Worm (Caenorhabditis elegans) whole organism, late embryonic: ENCODE results near the gene vps-16.
A peak's percentile ranks its signal among the peaks of the same experiment; 100 is the strongest.

Source experiments
- C38D4.7 ChIP-seq: fragments of 200-800 bp; sonication (Bioruptor generic); optimal IDR thresholded peaks from 2 replicates; lab custom pipeline; 2018; ENCODE audit warnings: mild to moderate bottlenecking, missing genetic modification characterization, moderate library complexity, missing compliant biosample characterization
- K02D7.2 ChIP-seq: sonication (generic microtip); optimal IDR thresholded peaks from 2 replicates; lab custom pipeline; 2017; ENCODE audit warnings: mild to moderate bottlenecking, missing genetic modification characterization, missing compliant biosample characterization
- K09A11.1 ChIP-seq: sonication (generic microtip); optimal IDR thresholded peaks from 2 replicates; lab custom pipeline; 2017; ENCODE audit warnings: antibody characterized with exemption, mild to moderate bottlenecking, missing genetic modification characterization, missing compliant biosample characterization; ENCODE audit not compliant: insufficient read depth
- Y22D7AL.16 ChIP-seq: sonication (generic microtip); optimal IDR thresholded peaks from 2 replicates; lab custom pipeline; 2016; ENCODE audit warnings: missing genetic modification characterization, missing compliant biosample characterization
- ceh-19 ChIP-seq: fragments of 200-800 bp; sonication (Bioruptor generic); optimal IDR thresholded peaks from 2 replicates; lab custom pipeline; 2018; ENCODE audit warnings: mild to moderate bottlenecking, missing genetic modification characterization, missing compliant biosample characterization
- ceh-24 ChIP-seq: sonication (generic microtip); optimal IDR thresholded peaks from 2 replicates; lab custom pipeline; 2016; ENCODE audit warnings: mild to moderate bottlenecking, missing genetic modification characterization, missing compliant biosample characterization
- ceh-30 ChIP-seq: fragments of 150-350 bp; optimal IDR thresholded peaks from 2 replicates; lab custom pipeline; 2014; ENCODE audit warnings: missing biosample characterization, missing genetic modification characterization
- ceh-31 ChIP-seq: sonication (generic microtip); optimal IDR thresholded peaks from 2 replicates; lab custom pipeline; 2016; ENCODE audit warnings: missing genetic modification characterization, missing compliant biosample characterization
- ceh-9 ChIP-seq: sonication (generic microtip); optimal IDR thresholded peaks from 2 replicates; lab custom pipeline; 2016; ENCODE audit warnings: mild to moderate bottlenecking, missing genetic modification characterization, inconsistent platforms, missing compliant biosample characterization
- dmd-4 ChIP-seq: sonication (generic microtip); optimal IDR thresholded peaks from 2 replicates; lab custom pipeline; 2016; ENCODE audit warnings: borderline replicate concordance, missing genetic modification characterization, missing compliant biosample characterization
- dve-1 ChIP-seq: sonication (generic microtip); optimal IDR thresholded peaks from 2 replicates; lab custom pipeline; 2017; ENCODE audit warnings: antibody characterized with exemption, mild to moderate bottlenecking, missing genetic modification characterization, missing compliant biosample characterization
- elt-2 ChIP-seq: sonication (generic microtip); optimal IDR thresholded peaks from 2 replicates; lab custom pipeline; 2016; ENCODE audit warnings: missing genetic modification reagents, missing genetic modification characterization, missing compliant biosample characterization
- elt-4 ChIP-seq: sonication (generic microtip); optimal IDR thresholded peaks from 2 replicates; lab custom pipeline; 2016; ENCODE audit warnings: missing genetic modification characterization, missing compliant biosample characterization
- ets-4 ChIP-seq: sonication (generic microtip); optimal IDR thresholded peaks from 2 replicates; lab custom pipeline; 2016; ENCODE audit warnings: missing genetic modification characterization, missing compliant biosample characterization
- fax-1 ChIP-seq: sonication (generic microtip); optimal IDR thresholded peaks from 2 replicates; lab custom pipeline; 2016; ENCODE audit warnings: missing genotype, missing genetic modification characterization, missing compliant biosample characterization
- hlh-15 ChIP-seq: sonication (generic microtip); optimal IDR thresholded peaks from 2 replicates; lab custom pipeline; 2016; ENCODE audit warnings: missing genetic modification characterization, missing compliant biosample characterization
- hlh-6 ChIP-seq: sonication (generic microtip); optimal IDR thresholded peaks from 2 replicates; lab custom pipeline; 2016; ENCODE audit warnings: missing genotype, missing genetic modification characterization, missing compliant biosample characterization
- lim-6 ChIP-seq: sonication (generic microtip); optimal IDR thresholded peaks from 2 replicates; lab custom pipeline; 2016; ENCODE audit warnings: missing genetic modification characterization, missing compliant biosample characterization
- lin-11 ChIP-seq: fragments of 200-800 bp; sonication (Bioruptor generic); optimal IDR thresholded peaks from 2 replicates; lab custom pipeline; 2018; ENCODE audit warnings: mild to moderate bottlenecking, missing genetic modification characterization, missing compliant biosample characterization
- madf-2 ChIP-seq: sonication (generic microtip); optimal IDR thresholded peaks from 2 replicates; lab custom pipeline; 2017; ENCODE audit warnings: missing genetic modification characterization, missing compliant biosample characterization
- nfya-1 ChIP-seq: sonication (generic microtip); optimal IDR thresholded peaks from 2 replicates; lab custom pipeline; 2017; ENCODE audit warnings: missing genetic modification characterization, mild to moderate bottlenecking, missing compliant biosample characterization, antibody characterized with exemption, moderate library complexity
- nhr-11 ChIP-seq: fragments of 150-350 bp; optimal IDR thresholded peaks from 2 replicates; lab custom pipeline; 2014; ENCODE audit warnings: missing biosample characterization, missing genetic modification characterization
- nhr-232 ChIP-seq: sonication (generic microtip); optimal IDR thresholded peaks from 2 replicates; lab custom pipeline; 2016; ENCODE audit warnings: missing genetic modification characterization, missing compliant biosample characterization
- npax-4 ChIP-seq: sonication (generic microtip); optimal IDR thresholded peaks from 2 replicates; lab custom pipeline; 2016; ENCODE audit warnings: missing genetic modification characterization, missing compliant biosample characterization
- odd-2 ChIP-seq: sonication (generic microtip); optimal IDR thresholded peaks from 2 replicates; lab custom pipeline; 2017; ENCODE audit warnings: antibody characterized with exemption, mild to moderate bottlenecking, missing genetic modification characterization, missing compliant biosample characterization
- pag-3 ChIP-seq: sonication (generic microtip); optimal IDR thresholded peaks from 2 replicates; lab custom pipeline; 2016; ENCODE audit warnings: missing compliant biosample characterization, missing genetic modification characterization, borderline replicate concordance
- pax-1 ChIP-seq: fragments of 150-350 bp; optimal IDR thresholded peaks from 2 replicates; lab custom pipeline; 2014; ENCODE audit warnings: missing biosample characterization, missing genetic modification characterization
- pha-2 ChIP-seq: sonication (generic microtip); optimal IDR thresholded peaks from 2 replicates; lab custom pipeline; 2017; ENCODE audit warnings: mild to moderate bottlenecking, missing genetic modification characterization, missing compliant biosample characterization
- ref-2 ChIP-seq: sonication (generic microtip); optimal IDR thresholded peaks from 2 replicates; lab custom pipeline; 2016; ENCODE audit warnings: missing genetic modification characterization, missing compliant biosample characterization
- sdc-2 ChIP-seq: sonication (generic microtip); optimal IDR thresholded peaks from 2 replicates; lab custom pipeline; 2016; ENCODE audit warnings: missing genotype, missing genetic modification characterization, missing compliant biosample characterization
- sox-2 ChIP-seq: fragments of 200-800 bp; sonication (Bioruptor generic); IDR thresholded peaks from 2 replicates; pipeline ENCODE4 v1.3.6; 2022; ENCODE audit warnings: missing genetic modification reagents, missing genetic modification characterization, missing compliant biosample characterization
- syd-9 ChIP-seq: sonication (generic microtip); optimal IDR thresholded peaks from 2 replicates; lab custom pipeline; 2016; ENCODE audit warnings: mild to moderate bottlenecking, missing genetic modification characterization, moderate library complexity, missing compliant biosample characterization
- tbx-2 ChIP-seq: sonication (generic microtip); optimal IDR thresholded peaks from 2 replicates; lab custom pipeline; 2016; ENCODE audit warnings: missing genetic modification characterization, missing compliant biosample characterization
- tbx-7 ChIP-seq: sonication (generic microtip); optimal IDR thresholded peaks from 2 replicates; lab custom pipeline; 2016; ENCODE audit warnings: missing genotype, missing genetic modification characterization, missing compliant biosample characterization
- ttx-3 ChIP-seq: sonication (generic microtip); optimal IDR thresholded peaks from 2 replicates; lab custom pipeline; 2016; ENCODE audit warnings: missing genetic modification reagents, missing genetic modification characterization, missing compliant biosample characterization
- zip-5 ChIP-seq: sonication (generic microtip); optimal IDR thresholded peaks from 2 replicates; lab custom pipeline; 2016; ENCODE audit warnings: missing genetic modification characterization, missing compliant biosample characterization

Gene vps-16

ce11 chrIII:6432939-6433338, at the start of gene vps-16:
TSS of gene vps-16 (plus strand) at chrIII:6433239.
- TF ChIP-seq ceh-30: no peak

DNA sequence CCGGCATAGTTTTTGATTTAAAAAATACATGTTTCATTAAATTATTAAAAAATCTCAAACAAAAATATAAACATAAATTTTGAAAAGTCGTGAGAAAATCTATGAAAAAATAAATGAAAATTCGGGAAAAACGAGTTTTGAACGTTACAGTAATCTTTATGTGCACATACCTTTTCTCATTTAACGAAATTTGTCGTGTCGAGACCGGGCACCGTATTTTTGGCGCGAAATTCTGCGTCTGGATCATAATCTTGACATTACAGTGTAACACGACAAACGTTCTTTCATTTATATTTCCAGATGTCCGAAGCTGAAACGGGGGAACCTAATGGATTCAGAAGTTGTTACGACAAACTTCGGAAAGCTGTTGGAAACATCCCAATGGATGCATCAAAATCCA, 43.5 kb upstream of the vps-16 start, which contains the start of gene C16A3.2:
C16A3.2 (plus strand) TSS at position 301 of the 400 bp plus-strand sequence.
- TF ChIP-seq ceh-9 (tag; lab: Kevin White, UChicago) (no peak), K09A11.1 (no peak), K02D7.2 (tag; lab: Kevin White, UChicago) (no peak), sdc-2 (tag; lab: Kevin White, UChicago) (no peak), nhr-11 (no peak), hlh-15 (no peak), nfya-1 (tag; lab: Kevin White, UChicago) (no peak), tbx-2 (tag; lab: Kevin White, UChicago) (no peak), hlh-6 (no peak), ttx-3 (tag; lab: Kevin White, UChicago) (no peak), pax-1 (no peak)

DNA sequence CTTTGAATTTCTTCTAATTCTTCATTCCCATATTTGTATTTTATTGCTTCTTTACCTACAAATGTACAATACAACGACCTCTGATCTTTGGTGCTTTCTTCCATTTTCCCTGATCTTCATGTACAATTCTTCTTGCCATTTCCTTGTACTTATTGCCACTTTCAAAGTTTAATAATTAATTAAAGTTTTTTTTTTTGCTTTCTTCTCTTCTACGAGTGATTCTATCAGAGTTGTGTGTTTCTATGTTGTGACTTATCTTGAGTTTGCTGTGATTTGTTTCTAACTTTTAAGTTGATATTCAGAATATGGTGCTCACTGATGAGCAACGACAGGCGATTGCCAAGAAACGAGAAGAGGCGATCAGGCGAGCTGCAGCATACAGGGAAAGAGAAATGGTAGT, 42.4 kb upstream of the vps-16 start, which contains the start of gene smrc-1:
smrc-1 (plus strand) TSS at position 301 of the 400 bp plus-strand sequence.
- no peak for TF ChIP-seq pag-3 (tag; lab: Kevin White, UChicago)
- no peak for TF ChIP-seq hlh-15
- no peak for TF ChIP-seq npax-4 (tag; lab: Kevin White, UChicago)
- TF ChIP-seq ets-4 (tag; lab: Kevin White, UChicago): no peak
- TF ChIP-seq C38D4.7: no peak
- no peak for TF ChIP-seq lin-11 (tag; lab: Kevin White, UChicago)
- TF ChIP-seq madf-2 (tag; lab: Kevin White, UChicago): no peak
- no peak for TF ChIP-seq nhr-232 (tag; lab: Kevin White, UChicago)
- no peak for TF ChIP-seq dve-1 (tag; lab: Kevin White, UChicago)
- TF ChIP-seq ref-2 (tag; lab: Kevin White, UChicago): no peak

DNA sequence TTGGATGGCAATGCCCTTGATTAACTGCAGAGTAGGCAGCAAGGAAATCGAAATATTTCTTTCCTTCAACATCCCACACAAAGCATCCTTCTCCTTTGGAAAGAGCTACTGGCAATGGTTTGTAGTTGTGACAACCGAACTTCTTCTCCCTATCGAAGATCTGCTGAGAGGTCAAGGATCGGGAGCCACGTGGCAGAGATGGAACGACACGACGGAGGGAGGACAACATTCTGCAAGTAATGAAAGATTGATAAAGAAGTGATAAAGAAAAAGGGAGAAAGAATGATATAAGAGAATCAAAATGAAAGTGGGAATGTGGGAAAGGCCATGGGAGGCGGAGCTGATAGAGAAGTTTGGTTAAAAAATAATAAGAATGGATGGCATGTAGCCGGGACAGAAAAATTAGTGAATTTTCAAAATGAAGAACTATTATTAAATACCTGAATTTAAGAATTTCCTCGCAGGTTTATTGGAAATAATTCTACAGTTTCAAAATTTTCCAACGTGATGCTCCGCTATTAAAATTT, 37.3 kb upstream of the vps-16 start, which contains the start of gene oatr-1:
oatr-1 (minus strand) TSS at position 477 of the 527 bp plus-strand sequence.
- TF ChIP-seq ceh-19 (GFP tag; lab: Kevin White, UChicago) (no peak), ceh-9 (tag; lab: Kevin White, UChicago) (no peak), ceh-24 (tag; lab: Kevin White, UChicago) (no peak), pha-2 (no peak), dmd-4 (tag; lab: Kevin White, UChicago) (no peak), fax-1 (tag; lab: Kevin White, UChicago) (no peak), C38D4.7 (no peak), tbx-7 (tag; lab: Kevin White, UChicago) (no peak), hlh-15 (no peak), ceh-30 (no peak), ceh-31 (tag; lab: Kevin White, UChicago) (no peak), zip-5 (tag; lab: Kevin White, UChicago) (no peak), syd-9 (no peak), odd-2 (tag; lab: Kevin White, UChicago) (no peak), lim-6 (tag; lab: Kevin White, UChicago) (no peak), sox-2 (no peak), nfya-1 (tag; lab: Kevin White, UChicago) (no peak), elt-4 (tag; lab: Kevin White, UChicago) (no peak), nhr-11 (no peak), K02D7.2 (tag; lab: Kevin White, UChicago) (no peak)

ce11 chrIII:6396381-6396780, 36.7 kb upstream of the vps-16 start:
- TF ChIP-seq nhr-11 (no peak), ceh-30 (no peak), Y22D7AL.16 (tag; lab: Kevin White, UChicago) (no peak), elt-2 (tag; lab: Kevin White, UChicago) (peak; percentile 91)
